Worm (Caenorhabditis elegans) whole organism, L4/young adult: Measurements from ENCODE around the gene Y6G8.15.
"Not testable (repeated sequence)": the region's sequence is repeated elsewhere in the genome, so short reads cannot be mapped to it uniquely, and the experiment has no call there.

ENCODE experiments used
- W03F9.2 ChIP-seq: fragments of 150-350 bp; optimal IDR thresholded peaks from 2 replicates; lab custom pipeline; 2014; ENCODE audit warnings: missing biosample characterization, missing genetic modification characterization
- dao-5 ChIP-seq: sonication (generic microtip); optimal IDR thresholded peaks from 2 replicates; lab custom pipeline; 2016; ENCODE audit warnings: missing genotype, missing genetic modification characterization, moderate library complexity, missing compliant biosample characterization
- him-1 ChIP-seq: sonication (generic microtip); optimal IDR thresholded peaks from 2 replicates; lab custom pipeline; 2016; ENCODE audit warnings: missing genotype, missing genetic modification reagents, missing genetic modification characterization, missing compliant biosample characterization

The Y6G8.15 gene

DNA sequence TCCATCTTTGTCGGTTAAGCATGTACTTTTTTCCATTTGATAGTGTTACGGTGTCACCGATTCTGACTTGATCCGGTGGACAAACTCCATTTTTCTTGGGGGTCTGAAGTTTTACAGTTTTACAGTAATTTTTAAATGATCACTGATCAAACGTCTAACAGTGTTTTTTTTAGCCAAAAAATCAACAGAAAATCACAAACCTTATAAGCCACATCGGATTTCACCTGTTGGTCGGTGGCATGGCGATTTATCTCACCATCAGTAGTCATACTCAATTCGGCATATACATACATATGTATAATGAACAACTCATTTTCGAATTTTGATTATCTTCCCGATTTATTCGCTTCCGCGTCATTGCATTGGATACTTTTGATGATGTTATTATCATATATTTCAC, 2.6 kb downstream of the Y6G8.15 start, which contains the start of gene srz-91:
Gene srz-91, plus strand, starts transcription at position 301 of the 400 bp plus-strand sequence.
- TF ChIP-seq dao-5 (tag; lab: Kevin White, UChicago) (no peak), W03F9.2 (tag; lab: Kevin White, UChicago) (no peak), him-1 (tag; lab: Kevin White, UChicago) (no peak)

DNA sequence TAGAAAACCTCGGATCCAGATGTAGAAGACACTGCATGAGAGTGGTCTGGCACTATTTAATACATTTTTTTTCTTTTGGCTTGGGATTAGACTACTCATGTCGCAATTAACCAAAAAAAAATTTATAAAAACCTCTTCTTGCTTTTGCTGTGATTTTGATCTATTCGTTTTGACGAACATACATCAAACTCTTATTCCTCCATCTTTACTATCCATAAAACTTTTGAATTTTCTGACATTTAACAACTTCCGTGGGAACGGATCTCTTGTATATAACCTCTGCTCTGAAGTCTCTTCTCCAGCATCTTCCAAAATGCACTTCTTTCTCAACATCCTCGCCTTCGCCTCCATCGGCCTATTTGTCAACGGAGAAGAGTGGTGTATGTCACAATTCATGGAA, 4.4 kb downstream of the Y6G8.15 start, which contains the start of gene Y6G8.16:
Gene Y6G8.16, plus strand, starts transcription at position 301 of the 400 bp plus-strand sequence.
- TF ChIP-seq him-1, W03F9.2, dao-5 (tag; lab: Kevin White, UChicago): not testable (repeated sequence)

ce11 chrV:17601520-17601919, 8.9 kb downstream of the Y6G8.15 start, which contains the start of gene ztf-25:
Gene ztf-25, plus strand, starts transcription at chrV:17601820.
- TF ChIP-seq dao-5 (tag; lab: Kevin White, UChicago) (no peak), him-1 (tag; lab: Kevin White, UChicago) (no peak), W03F9.2 (tag; lab: Kevin White, UChicago) (no peak)

DNA sequence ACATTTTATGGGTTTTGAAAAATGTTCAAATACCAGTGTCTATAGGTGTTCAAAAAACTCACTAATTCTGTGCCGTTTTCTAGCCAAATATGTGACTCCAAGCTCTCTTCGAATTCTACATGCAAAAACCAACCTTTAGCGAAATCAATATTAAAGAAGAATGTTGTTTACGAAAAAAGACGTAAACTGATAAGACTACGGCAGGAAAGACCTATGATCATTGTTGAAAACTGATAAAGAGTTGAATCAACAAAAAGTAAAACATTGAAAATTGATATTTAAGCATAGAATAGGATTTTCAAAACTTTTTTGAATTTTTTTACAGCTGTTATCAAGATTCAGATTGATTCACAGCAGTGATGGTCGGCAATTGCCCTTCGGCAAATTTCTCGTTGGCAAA, 11.6 kb downstream of the Y6G8.15 start, which contains the start of gene Y6G8.2:
Gene Y6G8.2, minus strand, starts transcription at position 147 of the 400 bp plus-strand sequence.
- TF ChIP-seq W03F9.2 (tag; lab: Kevin White, UChicago) (no peak), him-1 (tag; lab: Kevin White, UChicago) (no peak), dao-5 (tag; lab: Kevin White, UChicago) (no peak)

- TF ChIP-seq dao-5 (tag; lab: Kevin White, UChicago) (no peak), him-1 (tag; lab: Kevin White, UChicago) (no peak), W03F9.2 (tag; lab: Kevin White, UChicago) (no peak)
Observed at ce11 chrV:17595691-17596090, 14.7 kb downstream of the Y6G8.15 start.

ce11 chrV:17584352-17584843, 26.0 kb downstream of the Y6G8.15 start, which contains the start of gene fbxa-133:
Gene fbxa-133, plus strand, starts transcription at chrV:17584793.
- not testable (repeated sequence) for TF ChIP-seq W03F9.2, him-1, dao-5 (tag; lab: Kevin White, UChicago)

DNA sequence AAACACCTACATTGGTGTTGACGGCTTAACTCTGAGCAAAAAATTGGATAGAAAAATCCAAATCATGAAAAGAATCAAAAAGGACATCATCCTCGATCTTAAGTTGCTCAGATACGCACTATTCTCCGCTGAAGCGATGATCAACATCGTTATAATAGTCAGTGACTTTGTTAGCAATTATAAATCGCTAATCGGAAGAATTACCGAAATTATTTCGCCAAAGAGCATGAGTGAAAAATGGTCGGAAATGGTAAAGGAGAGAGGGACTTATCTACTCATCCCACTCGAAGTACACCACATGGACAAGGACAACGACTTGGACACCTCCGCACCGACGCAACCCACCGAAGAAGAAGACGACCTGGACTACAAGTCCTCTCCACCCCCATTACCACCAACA, 30.4 kb downstream of the Y6G8.15 start:
- no peak for TF ChIP-seq W03F9.2 (tag; lab: Kevin White, UChicago)

ce11 chrV:17566850-17567249, 43.6 kb downstream of the Y6G8.15 start, which contains the start of gene C38D9.2:
Gene C38D9.2, plus strand, starts transcription at chrV:17567150.
- TF ChIP-seq W03F9.2 (tag; lab: Kevin White, UChicago) (no peak), him-1 (tag; lab: Kevin White, UChicago) (no peak), dao-5 (tag; lab: Kevin White, UChicago) (no peak)

DNA sequence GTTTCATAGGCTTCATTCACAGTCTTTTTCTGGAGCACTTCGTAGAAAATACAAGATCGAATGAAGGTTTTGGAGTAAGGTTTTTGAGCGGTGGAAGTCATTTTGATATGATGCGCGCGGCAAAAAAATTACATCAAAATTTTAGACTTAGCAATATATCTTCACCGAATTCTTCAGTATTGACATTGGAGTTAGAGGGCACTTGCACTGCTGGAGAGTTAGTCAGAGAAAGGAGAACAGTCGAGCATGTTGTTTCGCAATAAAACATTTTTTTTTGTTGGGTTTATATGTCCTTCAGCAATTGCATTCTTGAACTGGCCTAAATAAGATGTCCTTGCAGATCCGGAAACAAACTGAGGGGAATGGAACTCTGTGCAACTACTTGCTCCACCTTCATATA, 44.5 kb downstream of the Y6G8.15 start, which contains the start of gene fbxa-171:
Gene fbxa-171, minus strand, starts transcription at position 101 of the 400 bp plus-strand sequence.
- TF ChIP-seq him-1 (tag; lab: Kevin White, UChicago) (no peak), dao-5 (tag; lab: Kevin White, UChicago) (no peak), W03F9.2 (tag; lab: Kevin White, UChicago) (no peak)
